Worm (Caenorhabditis elegans): ENCODE results near the gene Y97E10AL.1.

Y97E10AL.1 gene

DNA sequence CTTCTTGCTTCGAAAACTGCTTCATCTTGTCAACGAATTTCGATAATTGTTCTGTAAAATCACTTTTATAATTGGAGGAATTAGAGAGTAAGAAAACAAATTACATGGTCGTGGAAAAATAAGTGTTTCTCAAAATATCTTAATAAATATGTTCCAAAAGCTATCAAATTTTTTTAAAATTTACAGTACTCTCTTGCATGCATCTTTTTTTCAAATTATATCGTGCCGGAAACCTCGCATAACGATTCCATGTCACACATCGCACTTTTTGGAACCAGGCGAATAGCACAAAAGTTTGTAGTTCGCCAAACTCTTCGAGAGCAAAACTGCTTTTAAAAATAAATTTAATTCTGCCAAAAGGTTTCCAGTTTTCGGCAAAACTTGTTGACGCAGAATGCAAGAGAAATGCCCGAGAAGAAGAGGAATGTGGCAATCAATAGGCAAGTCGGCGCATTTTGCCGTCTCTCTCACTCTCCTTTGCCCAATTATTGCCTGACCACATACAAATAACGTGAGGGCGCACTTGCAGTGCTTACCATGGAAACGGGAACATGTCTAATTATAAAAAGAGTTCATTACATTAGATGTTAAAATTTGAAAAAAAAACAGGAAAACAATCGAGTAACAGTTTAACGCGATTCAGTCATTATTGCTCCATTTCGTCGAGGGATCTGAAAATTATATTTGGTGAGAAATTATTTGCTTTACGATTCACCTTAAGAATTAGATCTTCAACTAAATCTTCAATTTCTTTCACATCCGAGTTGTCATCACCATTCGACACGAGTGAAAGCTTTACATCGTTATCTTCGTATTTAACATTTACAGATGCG is 21.7 kb downstream of the Y97E10AL.1 start, which contains the start of gene Y97E10AR.3:
Y97E10AR.3 (minus strand) TSS at position 51 of the 833 bp plus-strand sequence.
- TF ChIP-seq daf-8 (GFP tag; IDR thresholded peaks at IDR 0.05) (no peak), unc-62 (GFP tag; optimal IDR thresholded peaks at IDR 0.05 in 1 of 2) (peak in 1 of 2 experiments; percentile 95), unc-62 (tag; optimal IDR thresholded peaks at IDR 0.05) (no peak), aha-1 (tag) (peak; percentile 95), mdl-1 (tag; optimal IDR thresholded peaks at IDR 0.05) (no peak), unc-130 (GFP tag; optimal IDR thresholded peaks at IDR 0.05) (no peak)

ce11 chrV:8010103-8010502 is 24.1 kb downstream of the Y97E10AL.1 start, which contains the start of gene Y97E10AR.4:
TSS of gene Y97E10AR.4 (minus strand) at chrV:8010233.
- TF ChIP-seq nhr-11 (tag; optimal IDR thresholded peaks at IDR 0.05) = no peak
- TF ChIP-seq mep-1 (tag; optimal IDR thresholded peaks at IDR 0.05) = peak; percentile 26
- no peak for TF ChIP-seq duxl-1 (tag; optimal IDR thresholded peaks at IDR 0.05; ENCODE audit: poor library complexity)
- peak; percentile 7 for TF ChIP-seq mes-2 (tag; optimal IDR thresholded peaks at IDR 0.05; ENCODE audit: poor library complexity, severe bottlenecking)
- TF ChIP-seq zfp-3 (GFP tag; conservative IDR thresholded peaks at IDR 0.05) = no peak
- no peak for TF ChIP-seq F44E2.7 (GFP tag; IDR thresholded peaks at IDR 0.05)
- TF ChIP-seq ZK337.2 (GFP tag; IDR thresholded peaks at IDR 0.05) = no peak
- TF ChIP-seq arid-1 (GFP tag; conservative IDR thresholded peaks at IDR 0.05) = no peak
- no peak for TF ChIP-seq aly-2 (tag; optimal IDR thresholded peaks at IDR 0.05)

DNA sequence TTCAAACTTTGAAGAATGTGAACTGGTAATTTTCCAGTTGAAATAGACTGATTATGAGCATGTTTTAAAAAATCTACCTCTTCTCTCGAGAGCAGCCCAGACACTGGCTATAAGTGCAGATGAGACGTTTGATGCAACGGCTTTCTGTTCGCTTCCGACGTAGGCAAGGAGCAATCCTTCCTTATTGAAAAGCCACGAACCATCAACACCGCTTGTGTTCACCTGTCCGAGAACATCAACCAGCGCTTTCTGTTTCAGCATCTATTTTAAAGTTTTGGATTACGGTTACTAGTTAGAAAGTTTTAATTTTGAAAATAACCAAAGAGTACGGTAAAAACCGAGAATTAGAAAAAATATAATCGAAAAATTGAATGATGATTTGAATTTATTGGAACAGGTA is 24.9 kb downstream of the Y97E10AL.1 start, which contains the start of gene lmtr-2:
lmtr-2 (minus strand) TSS at position 261 of the 400 bp plus-strand sequence.
- TF ChIP-seq Y48G9A.11 (GFP tag; IDR thresholded peaks at IDR 0.05) (no peak), ctbp-1 (GFP tag; IDR thresholded peaks at IDR 0.05) (no peak), dmd-6 (GFP tag; IDR thresholded peaks at IDR 0.05) (no peak), daf-16 (GFP tag; optimal IDR thresholded peaks at IDR 0.05) (no peak), daf-16 (tag; optimal IDR thresholded peaks at IDR 0.05) (peak; percentile 29), lin-29 (GFP tag; IDR thresholded peaks at IDR 0.05) (no peak), daf-12 (tag; optimal IDR thresholded peaks at IDR 0.05) (no peak), hlh-11 (tag; optimal IDR thresholded peaks at IDR 0.05) (no peak), lin-15B (tag; optimal IDR thresholded peaks at IDR 0.05) (no peak), nhr-41 (GFP tag; IDR thresholded peaks at IDR 0.05) (no peak), daf-19 (GFP tag; conservative IDR thresholded peaks at IDR 0.05) (no peak), nhr-48 (tag; optimal IDR thresholded peaks at IDR 0.05) (no peak), unc-130 (GFP tag; optimal IDR thresholded peaks at IDR 0.05) (no peak), tag-97 (GFP tag; IDR thresholded peaks at IDR 0.05) (no peak), lin-1 (GFP tag; IDR thresholded peaks at IDR 0.05) (no peak), lsy-2 (tag; optimal IDR thresholded peaks at IDR 0.05) (no peak), nhr-25 (tag; optimal IDR thresholded peaks at IDR 0.05; ENCODE audit: borderline replicate concordance, insufficient read depth) (no peak), egl-27 (tag; optimal IDR thresholded peaks at IDR 0.05) (no peak), zip-11 (GFP tag; IDR thresholded peaks at IDR 0.05) (no peak), F26F4.8 (GFP tag; conservative IDR thresholded peaks at IDR 0.05) (no peak), ceh-82 (tag; optimal IDR thresholded peaks at IDR 0.05) (no peak), Y105C5A.15 (GFP tag; IDR thresholded peaks at IDR 0.05) (no peak), vab-7 (GFP tag; IDR thresholded peaks at IDR 0.05) (no peak), unc-39 (tag; optimal IDR thresholded peaks at IDR 0.05) (no peak), aha-1 (tag) (peak; percentile 88), ama-1 (optimal IDR thresholded peaks at IDR 0.05) (peak; percentile 74)

Data from whole organism, L4 larva.